Worm (Caenorhabditis elegans) whole organism, late embryonic: Measurements from ENCODE around the gene ima-1.

Source experiments
- C38D4.7 ChIP-seq: fragments of 200-800 bp; sonication (Bioruptor generic); optimal IDR thresholded peaks from 2 replicates; lab custom pipeline; 2018; ENCODE audit warnings: mild to moderate bottlenecking, missing genetic modification characterization, moderate library complexity, missing compliant biosample characterization
- F13H6.1 ChIP-seq: sonication (generic microtip); optimal IDR thresholded peaks from 2 replicates; lab custom pipeline; 2016; ENCODE audit warnings: missing genetic modification characterization, missing compliant biosample characterization
- K02D7.2 ChIP-seq: sonication (generic microtip); optimal IDR thresholded peaks from 2 replicates; lab custom pipeline; 2017; ENCODE audit warnings: mild to moderate bottlenecking, missing genetic modification characterization, missing compliant biosample characterization
- K09A11.1 ChIP-seq: sonication (generic microtip); optimal IDR thresholded peaks from 2 replicates; lab custom pipeline; 2017; ENCODE audit warnings: antibody characterized with exemption, mild to moderate bottlenecking, missing genetic modification characterization, missing compliant biosample characterization; ENCODE audit not compliant: insufficient read depth
- ama-1 ChIP-seq: fragments of 150-350 bp; optimal IDR thresholded peaks from 2 replicates; lab custom pipeline; 2014
- ceh-18 ChIP-seq: sonication (generic microtip); optimal IDR thresholded peaks from 2 replicates; lab custom pipeline; 2016; ENCODE audit warnings: missing genetic modification characterization, missing compliant biosample characterization
- ceh-30 ChIP-seq: fragments of 150-350 bp; optimal IDR thresholded peaks from 2 replicates; lab custom pipeline; 2014; ENCODE audit warnings: missing biosample characterization, missing genetic modification characterization
- ceh-34 ChIP-seq: sonication (generic microtip); optimal IDR thresholded peaks from 2 replicates; lab custom pipeline; 2016; ENCODE audit warnings: mild to moderate bottlenecking, missing genetic modification characterization, missing compliant biosample characterization
- ceh-45 ChIP-seq: fragments of 200-800 bp; sonication (Bioruptor generic); IDR thresholded peaks from 2 replicates; pipeline ENCODE4 v1.3.6; 2022; ENCODE audit warnings: missing genetic modification reagents, missing genetic modification characterization, missing compliant biosample characterization
- ceh-6 ChIP-seq: fragments of 200-800 bp; sonication (Bioruptor generic); optimal IDR thresholded peaks from 2 replicates; lab custom pipeline; 2018; ENCODE audit warnings: mild to moderate bottlenecking, missing genetic modification characterization, missing compliant biosample characterization
- dmd-4 ChIP-seq: sonication (generic microtip); optimal IDR thresholded peaks from 2 replicates; lab custom pipeline; 2016; ENCODE audit warnings: borderline replicate concordance, missing genetic modification characterization, missing compliant biosample characterization
- dve-1 ChIP-seq: sonication (generic microtip); optimal IDR thresholded peaks from 2 replicates; lab custom pipeline; 2017; ENCODE audit warnings: antibody characterized with exemption, mild to moderate bottlenecking, missing genetic modification characterization, missing compliant biosample characterization
- elt-2 ChIP-seq: sonication (generic microtip); optimal IDR thresholded peaks from 2 replicates; lab custom pipeline; 2016; ENCODE audit warnings: missing genetic modification reagents, missing genetic modification characterization, missing compliant biosample characterization
- ets-4 ChIP-seq: sonication (generic microtip); optimal IDR thresholded peaks from 2 replicates; lab custom pipeline; 2016; ENCODE audit warnings: missing genetic modification characterization, missing compliant biosample characterization
- eyg-1 ChIP-seq: sonication (generic microtip); optimal IDR thresholded peaks from 2 replicates; lab custom pipeline; 2016; ENCODE audit warnings: missing genotype, missing genetic modification characterization, missing compliant biosample characterization
- fax-1 ChIP-seq: sonication (generic microtip); optimal IDR thresholded peaks from 2 replicates; lab custom pipeline; 2016; ENCODE audit warnings: missing genotype, missing genetic modification characterization, missing compliant biosample characterization
- fkh-10 ChIP-seq: fragments of 150-350 bp; optimal IDR thresholded peaks from 2 replicates; lab custom pipeline; 2014; ENCODE audit warnings: missing biosample characterization, missing genetic modification reagents, missing genetic modification characterization
- hlh-6 ChIP-seq: sonication (generic microtip); optimal IDR thresholded peaks from 2 replicates; lab custom pipeline; 2016; ENCODE audit warnings: missing genotype, missing genetic modification characterization, missing compliant biosample characterization
- hlh-8 ChIP-seq: sonication (generic microtip); optimal IDR thresholded peaks from 2 replicates; lab custom pipeline; 2016; ENCODE audit warnings: missing genotype, missing genetic modification characterization, missing compliant biosample characterization
- lim-6 ChIP-seq: sonication (generic microtip); optimal IDR thresholded peaks from 2 replicates; lab custom pipeline; 2016; ENCODE audit warnings: missing genetic modification characterization, missing compliant biosample characterization
- lin-11 ChIP-seq: fragments of 200-800 bp; sonication (Bioruptor generic); optimal IDR thresholded peaks from 2 replicates; lab custom pipeline; 2018; ENCODE audit warnings: mild to moderate bottlenecking, missing genetic modification characterization, missing compliant biosample characterization
- nhr-11 ChIP-seq: fragments of 150-350 bp; optimal IDR thresholded peaks from 2 replicates; lab custom pipeline; 2014; ENCODE audit warnings: missing biosample characterization, missing genetic modification characterization
- nhr-232 ChIP-seq: sonication (generic microtip); optimal IDR thresholded peaks from 2 replicates; lab custom pipeline; 2016; ENCODE audit warnings: missing genetic modification characterization, missing compliant biosample characterization
- odd-2 ChIP-seq: sonication (generic microtip); optimal IDR thresholded peaks from 2 replicates; lab custom pipeline; 2017; ENCODE audit warnings: antibody characterized with exemption, mild to moderate bottlenecking, missing genetic modification characterization, missing compliant biosample characterization
- pat-9 ChIP-seq: fragments of 200-800 bp; sonication (Bioruptor generic); optimal IDR thresholded peaks from 2 replicates; lab custom pipeline; 2018; ENCODE audit warnings: mild to moderate bottlenecking, missing genetic modification characterization, moderate library complexity, missing compliant biosample characterization
- pax-1 ChIP-seq: fragments of 150-350 bp; optimal IDR thresholded peaks from 2 replicates; lab custom pipeline; 2014; ENCODE audit warnings: missing biosample characterization, missing genetic modification characterization
- pha-2 ChIP-seq: sonication (generic microtip); optimal IDR thresholded peaks from 2 replicates; lab custom pipeline; 2017; ENCODE audit warnings: mild to moderate bottlenecking, missing genetic modification characterization, missing compliant biosample characterization
- pha-4 ChIP-seq: fragments of 150-350 bp; optimal IDR thresholded peaks from 2 replicates; lab custom pipeline; 2018; ENCODE audit warnings: missing biosample characterization, missing genetic modification reagents, missing genetic modification characterization
- pros-1 ChIP-seq: fragments of 150-350 bp; optimal IDR thresholded peaks from 2 replicates; lab custom pipeline; 2014; ENCODE audit warnings: missing biosample characterization, missing genetic modification reagents, missing genetic modification characterization
- ref-2 ChIP-seq: sonication (generic microtip); optimal IDR thresholded peaks from 2 replicates; lab custom pipeline; 2016; ENCODE audit warnings: missing genetic modification characterization, missing compliant biosample characterization
- sdc-2 ChIP-seq: sonication (generic microtip); optimal IDR thresholded peaks from 2 replicates; lab custom pipeline; 2016; ENCODE audit warnings: missing genotype, missing genetic modification characterization, missing compliant biosample characterization
- sox-2 ChIP-seq: fragments of 200-800 bp; sonication (Bioruptor generic); IDR thresholded peaks from 2 replicates; pipeline ENCODE4 v1.3.6; 2022; ENCODE audit warnings: missing genetic modification reagents, missing genetic modification characterization, missing compliant biosample characterization
- unc-3 ChIP-seq, 2 experiments: fragments of 200-800 bp in 1 of 2; sonication (Bioruptor generic) in 1 of 2; sonication (generic microtip) in 1 of 2; conservative IDR thresholded peaks in 1 of 2; optimal IDR thresholded peaks in 1 of 2; 2 replicates each; pipeline versions ENCODE4 v1.3.6 to Lab custom; 2016 to 2022; ENCODE audit warnings: missing compliant biosample characterization in 2 of 2, missing genetic modification characterization in 2 of 2, missing genetic modification reagents in 1 of 2
- unc-86 ChIP-seq: sonication (generic microtip); optimal IDR thresholded peaks from 2 replicates; lab custom pipeline; 2016; ENCODE audit warnings: missing genetic modification characterization, missing compliant biosample characterization

The ima-1 gene

DNA sequence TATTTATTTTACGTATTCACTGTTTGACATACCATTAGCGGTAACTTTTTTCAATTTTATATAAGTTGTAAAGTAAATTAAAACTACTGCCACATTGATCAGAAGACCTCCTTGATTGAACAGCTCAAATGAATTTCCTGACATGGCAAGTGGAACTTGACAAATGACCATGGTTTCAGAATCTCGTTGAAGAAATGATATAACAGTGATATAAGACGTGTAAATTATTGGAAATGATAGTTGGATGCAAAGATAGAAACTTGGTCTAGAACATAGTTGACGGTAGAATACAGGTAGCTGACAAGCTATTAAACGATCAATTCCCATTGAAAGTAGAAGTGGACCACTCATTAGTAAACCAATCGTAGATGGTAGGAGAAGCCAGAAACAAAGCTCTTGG is 12.3 kb downstream of the ima-1 start:
- TF ChIP-seq pax-1 (tag; lab: Kevin White, UChicago) (no peak), pha-2 (tag; lab: Kevin White, UChicago) (no peak), lim-6 (tag; lab: Kevin White, UChicago) (no peak), ceh-30 (no peak), F13H6.1 (no peak), unc-86 (tag; lab: Kevin White, UChicago) (no peak), K02D7.2 (no peak), odd-2 (no peak), unc-3 (GFP tag; conservative IDR thresholded peaks at IDR 0.05; lab: Robert Waterston, UW) (no peak), unc-3 (tag; optimal IDR thresholded peaks at IDR 0.05; lab: Kevin White, UChicago) (no peak)

DNA sequence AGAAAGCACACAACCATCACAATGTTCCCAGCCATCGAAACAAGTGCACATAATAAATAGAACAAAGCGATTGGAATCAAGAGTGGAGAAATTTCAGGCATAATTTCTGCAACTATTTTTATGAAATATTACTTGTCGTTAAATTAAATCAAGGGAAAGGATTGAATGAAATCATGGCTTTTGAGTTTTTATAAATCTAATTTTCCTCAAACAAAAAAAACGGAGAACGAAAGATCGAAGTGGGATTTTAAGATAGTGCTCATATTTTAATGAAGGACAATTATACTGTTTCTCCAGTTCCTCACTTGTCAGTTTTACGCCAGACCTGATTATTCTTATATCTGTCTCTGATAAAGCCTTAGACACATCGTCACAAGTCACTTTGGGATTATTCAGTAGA is 13.0 kb downstream of the ima-1 start, which contains the start of gene srsx-33:
Gene srsx-33, minus strand, starts transcription at position 101 of the 400 bp plus-strand sequence.
- TF ChIP-seq ref-2 (tag; lab: Kevin White, UChicago) = no peak
- no peak for TF ChIP-seq sdc-2 (tag; lab: Kevin White, UChicago)
- TF ChIP-seq ceh-18 (tag; lab: Kevin White, UChicago) = no peak
- TF ChIP-seq ceh-34 (tag; lab: Kevin White, UChicago) = no peak
- no peak for TF ChIP-seq fkh-10 (GFP tag; lab: Kevin White, UChicago)
- TF ChIP-seq ceh-6 (GFP tag; lab: Kevin White, UChicago) = no peak
- TF ChIP-seq nhr-232 = no peak
- TF ChIP-seq sox-2 (GFP tag; lab: Robert Waterston, UW) = no peak
- TF ChIP-seq odd-2 = no peak
- TF ChIP-seq lin-11 (tag; lab: Kevin White, UChicago) = no peak
- no peak for TF ChIP-seq ceh-45
- no peak for TF ChIP-seq pat-9
- TF ChIP-seq hlh-8 (tag; lab: Kevin White, UChicago) = no peak
- no peak for TF ChIP-seq C38D4.7 (GFP tag; lab: Kevin White, UChicago)
- TF ChIP-seq dmd-4 (tag; lab: Kevin White, UChicago) = no peak

DNA sequence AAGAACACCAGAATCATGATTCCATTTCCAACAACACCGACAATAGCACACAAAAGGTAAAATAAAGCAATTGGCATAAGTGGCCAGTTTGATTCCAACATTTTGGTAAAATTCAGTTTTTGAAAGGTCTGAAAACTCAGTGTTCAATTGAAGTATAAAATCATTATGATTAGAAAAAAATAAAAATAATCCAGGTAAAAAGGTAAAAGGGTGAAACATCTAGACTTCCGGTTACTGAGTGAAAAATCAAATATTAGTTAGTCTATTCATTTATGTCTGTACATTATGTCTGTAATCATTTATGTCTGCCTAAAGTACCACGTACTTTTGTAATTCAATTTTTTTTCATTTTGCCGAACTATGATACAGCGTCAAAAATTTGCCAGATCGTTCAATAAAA is 15.5 kb downstream of the ima-1 start, which contains the start of gene srsx-31:
Gene srsx-31, minus strand, starts transcription at position 101 of the 400 bp plus-strand sequence.
- no peak for TF ChIP-seq lim-6 (tag; lab: Kevin White, UChicago)
- no peak for TF ChIP-seq K09A11.1 (tag; lab: Kevin White, UChicago)
- no peak for TF ChIP-seq elt-2 (tag; lab: Kevin White, UChicago)
- no peak for TF ChIP-seq ets-4 (tag; lab: Kevin White, UChicago)
- no peak for TF ChIP-seq eyg-1

DNA sequence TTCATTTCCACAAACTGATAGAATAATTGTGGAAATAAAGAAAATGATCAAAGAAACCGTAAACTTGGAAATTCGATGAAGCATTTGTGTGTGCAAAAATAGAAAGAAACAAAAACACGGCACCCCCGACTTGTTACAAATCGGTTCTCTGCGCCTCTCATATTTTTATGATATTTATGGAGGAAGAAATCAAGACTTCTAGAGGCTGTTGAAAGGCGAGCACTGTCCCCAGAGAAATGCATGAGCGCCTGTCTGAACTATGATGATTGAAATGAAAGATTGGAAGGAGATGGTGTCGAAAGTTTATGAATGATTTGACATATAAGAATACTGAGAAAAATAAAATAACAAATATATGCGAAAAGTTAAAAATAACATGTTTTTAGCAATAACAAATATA is 19.4 kb downstream of the ima-1 start, which contains the start of gene lgc-36:
Gene lgc-36, minus strand, starts transcription at position 101 of the 400 bp plus-strand sequence.
- TF ChIP-seq hlh-6 (tag; lab: Kevin White, UChicago) (no peak), pha-4 (tag; lab: Kevin White, UChicago) (no peak), unc-86 (tag; lab: Kevin White, UChicago) (no peak), nhr-11 (no peak), dve-1 (no peak), ref-2 (tag; lab: Kevin White, UChicago) (no peak), fax-1 (tag; lab: Kevin White, UChicago) (no peak), ceh-18 (tag; lab: Kevin White, UChicago) (no peak), pat-9 (no peak), ama-1 (lab: Kevin White, UChicago) (no peak)

DNA sequence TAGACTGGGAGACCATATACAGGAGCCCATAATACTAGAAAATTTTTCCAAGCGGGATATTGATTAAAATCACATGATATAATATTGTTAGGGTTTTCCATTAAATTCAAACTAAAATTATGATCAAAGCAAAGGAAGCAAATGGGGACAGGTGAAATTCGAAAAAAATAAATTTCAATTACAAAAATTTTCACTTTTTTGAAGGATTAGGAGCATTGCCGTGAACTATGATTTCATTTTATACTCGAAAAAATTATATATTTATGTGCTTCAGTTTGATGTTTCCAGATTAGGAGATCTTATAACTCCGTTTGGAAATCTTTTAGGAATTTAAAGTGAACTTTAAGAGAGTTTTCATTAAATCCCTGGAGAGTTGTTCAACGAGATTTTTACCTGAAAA is 21.1 kb downstream of the ima-1 start, which contains the start of gene F07B10.7:
Gene F07B10.7, minus strand, starts transcription at position 101 of the 400 bp plus-strand sequence.
- TF ChIP-seq pat-9 (no peak), ceh-18 (tag; lab: Kevin White, UChicago) (no peak), unc-3 (GFP tag; conservative IDR thresholded peaks at IDR 0.05; lab: Robert Waterston, UW) (no peak), unc-3 (tag; optimal IDR thresholded peaks at IDR 0.05; lab: Kevin White, UChicago) (no peak), pros-1 (no peak)
